Worm (Caenorhabditis elegans): ENCODE measurements around the gene T24H7.8.

Gene T24H7.8

DNA sequence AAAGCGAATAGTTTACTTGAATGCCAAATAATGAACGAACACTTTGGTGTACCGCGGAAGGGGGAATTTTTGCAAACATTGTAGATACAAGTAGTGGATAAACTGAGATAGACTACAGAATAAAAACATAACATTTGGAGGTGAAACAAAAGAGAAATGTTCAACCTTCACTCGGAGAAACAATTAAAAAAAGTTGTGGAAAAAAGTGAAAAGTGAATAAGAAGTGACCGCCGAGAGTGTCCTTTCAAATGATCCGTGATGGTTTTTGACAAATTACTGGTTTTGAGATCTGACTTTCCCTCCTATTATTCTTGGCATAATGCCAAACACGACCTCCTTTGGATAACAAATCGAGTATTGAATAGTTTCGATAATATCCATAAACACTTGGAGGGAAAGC is 18.1 kb upstream of the T24H7.8 start:
- TF ChIP-seq pha-4 (tag; optimal IDR thresholded peaks at IDR 0.05) (no peak), ztf-11 (tag; optimal IDR thresholded peaks at IDR 0.05) (no peak), elt-1 (tag; optimal IDR thresholded peaks at IDR 0.05) (no peak), sea-2 (GFP tag; optimal IDR thresholded peaks at IDR 0.05) (no peak), snpc-4 (tag; optimal IDR thresholded peaks at IDR 0.05) (no peak), jun-1 (tag; optimal IDR thresholded peaks at IDR 0.05) (no peak), nhr-77 (tag; optimal IDR thresholded peaks at IDR 0.05) (no peak), elt-3 (tag; optimal IDR thresholded peaks at IDR 0.05) (no peak), aly-2 (tag; optimal IDR thresholded peaks at IDR 0.05) (no peak), fkh-10 (GFP tag; optimal IDR thresholded peaks at IDR 0.05) (no peak), nhr-237 (tag; optimal IDR thresholded peaks at IDR 0.05) (no peak), elt-2 (tag; optimal IDR thresholded peaks at IDR 0.05) (no peak)

DNA sequence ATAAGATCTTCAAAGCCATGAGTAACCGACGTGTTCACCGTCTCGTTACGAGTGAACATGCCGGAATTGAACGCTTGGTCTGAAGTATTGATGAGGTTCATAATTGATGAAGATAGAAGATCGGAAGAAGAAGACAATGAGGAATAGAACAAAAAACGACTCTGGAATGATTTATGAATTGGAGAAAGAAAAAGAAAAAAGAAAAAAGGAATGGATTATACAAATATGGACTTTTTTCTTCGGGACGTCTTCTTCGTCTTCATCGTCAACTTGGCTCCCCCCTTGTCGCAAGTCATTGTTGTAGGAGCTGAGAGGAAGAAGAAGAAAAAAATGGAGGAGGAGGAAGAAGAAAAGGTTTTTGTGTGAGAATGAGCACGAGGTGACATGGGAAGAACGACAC is 14.9 kb upstream of the T24H7.8 start, which contains the start of gene srsy-2:
Gene srsy-2 (minus strand): TSS at position 101 of the 400 bp plus-strand sequence.
- TF ChIP-seq nhr-237 (tag; optimal IDR thresholded peaks at IDR 0.05) (no peak), lin-15B (tag; optimal IDR thresholded peaks at IDR 0.05) (no peak), nhr-77 (tag; optimal IDR thresholded peaks at IDR 0.05) (no peak), jun-1 (tag; optimal IDR thresholded peaks at IDR 0.05) (no peak), fos-1 (tag; optimal IDR thresholded peaks at IDR 0.05) (no peak), nhr-43 (tag; optimal IDR thresholded peaks at IDR 0.05; ENCODE audit: poor library complexity, severe bottlenecking) (no peak), elt-2 (tag; optimal IDR thresholded peaks at IDR 0.05) (no peak), ztf-4 (tag; optimal IDR thresholded peaks at IDR 0.05) (no peak), tbx-2 (tag; optimal IDR thresholded peaks at IDR 0.05) (no peak), elt-1 (tag; optimal IDR thresholded peaks at IDR 0.05) (no peak), unc-62 (GFP tag; optimal IDR thresholded peaks at IDR 0.05) (no peak), daf-12 (tag; optimal IDR thresholded peaks at IDR 0.05) (no peak), mml-1 (tag; optimal IDR thresholded peaks at IDR 0.05) (no peak), egl-27 (tag; optimal IDR thresholded peaks at IDR 0.05) (no peak), ama-1 (optimal IDR thresholded peaks at IDR 0.05) (no peak)

DNA sequence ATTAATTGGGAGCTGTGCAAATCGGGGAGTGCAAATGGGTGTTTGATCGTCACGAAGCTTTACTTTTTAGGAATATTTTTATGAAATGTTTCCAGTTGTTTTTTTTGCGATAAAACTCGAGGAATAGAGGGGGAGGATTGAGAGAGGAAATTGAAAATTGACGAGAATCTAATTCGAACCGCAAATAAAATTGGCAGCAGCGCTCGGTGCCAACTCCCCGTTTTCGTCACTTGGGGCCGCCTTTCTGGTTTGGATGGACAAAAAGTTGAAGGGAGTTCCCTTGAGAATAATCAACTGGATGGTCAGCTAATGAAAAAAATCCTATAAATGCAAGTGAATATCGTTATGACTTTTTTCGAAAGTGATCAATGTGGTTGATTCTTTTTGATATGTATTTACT is 11.7 kb upstream of the T24H7.8 start:
- TF ChIP-seq fkh-10 (GFP tag; optimal IDR thresholded peaks at IDR 0.05) (no peak), eor-1 (tag; optimal IDR thresholded peaks at IDR 0.05) (no peak)

DNA sequence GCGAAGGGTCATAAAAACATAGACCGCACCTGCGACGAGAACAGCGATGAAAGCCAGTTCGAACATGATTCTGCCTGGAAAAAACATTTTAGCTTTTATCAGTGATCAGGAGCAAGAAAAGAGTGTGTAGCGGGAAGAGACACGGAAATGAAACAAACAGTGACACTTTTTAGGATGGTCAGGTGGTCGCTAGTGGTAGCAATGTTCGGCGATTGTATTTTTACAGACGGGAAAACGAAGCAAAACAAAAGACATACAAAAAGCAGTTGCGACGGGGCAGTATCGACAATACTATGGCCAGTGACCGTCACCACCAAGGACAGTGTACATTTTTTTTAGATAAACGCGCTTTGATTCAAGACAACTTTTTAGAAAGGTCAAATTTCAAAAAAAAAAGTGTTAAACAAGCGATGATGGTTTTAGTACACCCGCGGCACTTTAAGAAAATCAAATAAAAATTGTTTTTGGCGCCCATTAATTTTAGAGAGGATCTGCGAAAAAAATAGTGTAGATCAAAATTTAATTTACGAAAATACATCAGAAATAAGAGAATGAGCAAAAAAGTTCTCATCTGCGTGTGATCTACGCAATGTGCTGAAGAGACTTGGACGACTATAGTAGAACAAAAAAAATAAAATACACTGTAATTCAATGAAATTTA is 6.3 kb upstream of the T24H7.8 start, which contains the start of gene T24H7.9:
Gene T24H7.9 (minus strand): TSS at position 74 of the 661 bp plus-strand sequence.
- TF ChIP-seq nhr-25 (tag; optimal IDR thresholded peaks at IDR 0.05) = peak; percentile 30
- TF ChIP-seq ztf-11 (tag; optimal IDR thresholded peaks at IDR 0.05) = no peak
- peak; percentile 68 for TF ChIP-seq pha-4 (tag; optimal IDR thresholded peaks at IDR 0.05)
- no peak for TF ChIP-seq ceh-16 (tag; optimal IDR thresholded peaks at IDR 0.05)
- TF ChIP-seq nhr-67 (tag; optimal IDR thresholded peaks at IDR 0.05) = no peak
- peak; percentile 47 for TF ChIP-seq elt-2 (tag; optimal IDR thresholded peaks at IDR 0.05)

DNA sequence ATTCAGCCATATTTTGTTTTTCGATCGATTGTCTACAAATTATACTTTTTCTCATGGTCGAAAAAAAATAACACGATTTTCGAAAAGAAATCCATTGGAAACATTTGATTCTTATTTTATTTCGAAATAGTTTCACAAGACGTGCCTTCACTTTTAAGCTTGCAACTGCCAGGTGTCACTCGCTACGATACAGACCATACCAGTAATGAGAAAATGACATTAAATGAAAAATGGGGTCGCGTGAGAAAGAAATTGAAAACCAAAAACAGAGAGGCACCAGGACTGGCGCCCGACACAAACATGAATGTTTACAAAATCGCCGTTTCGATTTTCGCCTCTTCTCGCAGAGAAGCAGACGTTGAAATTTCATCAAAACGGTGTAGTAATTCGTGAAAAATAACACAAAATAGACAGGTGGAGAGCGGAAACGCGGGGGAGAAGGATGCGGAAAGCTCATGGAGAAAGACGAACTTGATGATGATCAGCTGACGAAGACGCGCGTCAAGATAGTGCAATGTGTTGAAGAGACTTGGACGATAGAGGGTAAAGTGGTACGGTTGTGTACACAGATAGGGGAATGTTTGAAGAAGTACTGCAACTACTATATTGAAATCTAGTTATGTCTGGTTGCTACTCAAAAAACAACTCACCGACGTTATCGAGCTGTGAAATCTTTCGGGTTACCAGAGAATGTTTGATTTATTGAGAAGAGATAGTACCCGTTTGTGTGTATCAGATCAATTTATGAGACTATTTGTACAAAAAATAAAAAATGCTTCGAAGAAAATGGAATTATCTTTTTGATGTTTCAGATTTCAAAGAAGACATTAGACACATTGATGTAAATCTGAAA is 5.5 kb upstream of the T24H7.8 start:
- no peak for TF ChIP-seq eor-1 (tag; optimal IDR thresholded peaks at IDR 0.05)
- TF ChIP-seq nhr-23 (tag; optimal IDR thresholded peaks at IDR 0.05) = no peak
- TF ChIP-seq pha-4 (tag; optimal IDR thresholded peaks at IDR 0.05) = peak; percentile 87
- TF ChIP-seq nhr-43 (tag; optimal IDR thresholded peaks at IDR 0.05; ENCODE audit: poor library complexity, severe bottlenecking) = no peak
- no peak for TF ChIP-seq ceh-82 (tag; optimal IDR thresholded peaks at IDR 0.05)
- TF ChIP-seq lin-39 (tag; optimal IDR thresholded peaks at IDR 0.05) = no peak
- no peak for TF ChIP-seq ceh-28 (tag; optimal IDR thresholded peaks at IDR 0.05)
- TF ChIP-seq skn-1 (tag; optimal IDR thresholded peaks at IDR 0.05) = no peak
- no peak for TF ChIP-seq ceh-9 (tag; optimal IDR thresholded peaks at IDR 0.05)
- no peak for TF ChIP-seq daf-12 (tag; optimal IDR thresholded peaks at IDR 0.05)
- TF ChIP-seq unc-62 (GFP tag; optimal IDR thresholded peaks at IDR 0.05) = no peak
- no peak for TF ChIP-seq unc-39 (tag; optimal IDR thresholded peaks at IDR 0.05)
- TF ChIP-seq nhr-12 (tag; optimal IDR thresholded peaks at IDR 0.05) = no peak
- no peak for TF ChIP-seq egl-27 (tag; optimal IDR thresholded peaks at IDR 0.05)
- no peak for TF ChIP-seq ZK546.5 (tag; optimal IDR thresholded peaks at IDR 0.05)
- TF ChIP-seq elt-1 (tag; optimal IDR thresholded peaks at IDR 0.05) = peak; percentile 81
- no peak for TF ChIP-seq R02D3.7 (tag; optimal IDR thresholded peaks at IDR 0.05)

Data from whole organism, L3 larva.